Worm (Caenorhabditis elegans): ENCODE measurements around the gene F59B10.6.
A peak's percentile ranks its signal among the peaks of the same experiment; 100 is the strongest.

F59B10.6 gene

DNA sequence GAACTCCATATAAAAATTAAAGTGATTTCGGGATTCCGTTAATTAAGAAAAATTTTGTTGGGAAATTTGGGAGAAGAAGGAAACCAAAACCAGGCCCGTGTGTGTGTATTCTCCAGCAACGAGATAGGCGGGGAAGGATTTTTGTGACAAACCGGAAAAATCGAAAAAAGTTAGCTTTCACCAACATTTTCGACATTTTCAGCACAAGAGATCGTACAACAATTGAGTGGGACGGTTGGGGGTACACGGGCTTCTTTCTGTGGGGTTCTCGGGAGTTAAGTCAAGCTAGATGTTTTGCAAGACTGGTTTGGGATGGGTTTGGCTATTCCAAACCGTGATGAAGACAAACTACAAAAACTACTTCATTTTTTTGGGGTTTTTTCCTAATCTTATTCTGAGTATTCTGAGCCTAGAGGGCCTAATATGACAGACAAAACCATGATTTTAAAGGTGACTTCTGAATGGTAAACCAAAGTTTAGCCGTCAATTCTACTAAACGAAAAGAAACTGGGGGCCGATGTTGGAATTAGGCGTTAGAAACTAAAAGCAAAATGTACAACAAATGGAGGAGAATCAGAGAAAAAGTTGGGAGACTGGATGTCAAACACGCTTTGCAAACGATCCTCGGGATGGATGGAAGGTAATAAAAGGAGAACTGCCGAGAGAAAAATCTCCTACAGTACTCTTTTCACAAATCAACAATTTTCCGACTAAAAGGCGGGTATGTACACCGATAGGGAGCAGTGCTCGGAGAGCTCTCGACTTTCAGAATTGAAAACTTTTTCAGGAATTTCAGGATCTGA, 18.6 kb upstream of the F59B10.6 start (continued):
- TF ChIP-seq ZK337.2 (GFP tag; IDR thresholded peaks at IDR 0.05) (peak; percentile 55; the same call in 1 of the 2 replicates), unc-62 (GFP tag; optimal IDR thresholded peaks at IDR 0.05 in 1 of 2) (peak in 1 of 2 experiments; percentile 72), unc-62 (tag; optimal IDR thresholded peaks at IDR 0.05) (no peak), madf-5 (GFP tag; IDR thresholded peaks at IDR 0.05) (peak; percentile 3 to 47; a peak in 2 of 4 replicates), lsy-2 (tag; optimal IDR thresholded peaks at IDR 0.05) (peak in 1 of 2 experiments; percentile 29), daf-16 (GFP tag; optimal IDR thresholded peaks at IDR 0.05) (no peak), daf-16 (tag; optimal IDR thresholded peaks at IDR 0.05) (peak; percentile 17), Y48G9A.11 (GFP tag; IDR thresholded peaks at IDR 0.05) (peak; percentile 22; the same call in 1 of the 2 replicates), nhr-41 (GFP tag; IDR thresholded peaks at IDR 0.05) (peak; percentile 50), nhr-48 (tag; optimal IDR thresholded peaks at IDR 0.05) (peak; percentile 7), Y105C5A.15 (GFP tag; IDR thresholded peaks at IDR 0.05) (peak; percentile 14; the same call in 1 of the 2 replicates), madf-9 (GFP tag; conservative IDR thresholded peaks at IDR 0.05) (peak; percentile 4; the same call in 1 of the 2 replicates), T20F7.1 (GFP tag; optimal IDR thresholded peaks at IDR 0.05) (no peak), sdz-12 (GFP tag; optimal IDR thresholded peaks at IDR 0.05) (peak; percentile 38), saeg-2 (GFP tag; IDR thresholded peaks at IDR 0.05) (peak; percentile 42; the same call in 1 of the 2 replicates), ama-1 (optimal IDR thresholded peaks at IDR 0.05) (peak; percentile 90), ceh-62 (tag; optimal IDR thresholded peaks at IDR 0.05) (no peak), mdt-29 (GFP tag; IDR thresholded peaks at IDR 0.05) (peak; percentile 21; the same call in 1 of the 2 replicates), daf-19 (GFP tag; conservative IDR thresholded peaks at IDR 0.05) (peak; percentile 70; the same call in 1 of the 2 replicates), arid-1 (GFP tag; conservative IDR thresholded peaks at IDR 0.05) (peak; percentile 66; the same call in 1 of the 2 replicates), dmd-9 (GFP tag; IDR thresholded peaks at IDR 0.05) (peak; percentile 2; the same call in 1 of the 2 replicates), dmd-8 (GFP tag; IDR thresholded peaks at IDR 0.05) (0 out of 2 replicates have a peak, but pooled peaks have one; percentile 61)

DNA sequence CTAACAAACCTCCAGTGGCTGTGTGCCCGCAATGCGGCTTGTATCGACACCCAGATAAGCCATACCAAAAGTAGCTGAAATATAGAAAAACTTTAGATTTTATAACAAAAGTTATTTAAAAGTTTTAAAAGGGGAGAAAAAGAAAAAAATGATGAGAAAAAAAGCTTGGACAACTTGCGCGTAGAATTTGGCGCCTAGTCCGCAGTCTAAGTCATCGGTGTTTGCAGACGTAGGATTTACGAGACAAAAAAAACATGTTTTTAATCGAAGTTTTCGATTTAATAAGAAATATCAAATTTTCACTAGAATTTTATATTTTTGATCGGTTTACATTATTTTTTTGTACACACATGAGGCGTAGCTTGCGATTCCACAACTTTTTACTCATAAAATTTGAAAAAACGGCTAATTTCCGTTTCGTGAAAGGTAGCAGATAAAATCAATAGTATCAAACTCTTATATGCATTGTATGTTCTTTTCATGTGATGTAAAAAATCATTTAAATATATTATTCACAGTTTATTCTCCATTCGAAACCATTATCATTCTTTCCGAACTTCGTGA, 17.7 kb upstream of the F59B10.6 start, which contains the start of gene pro-1:
Gene pro-1 (minus strand): TSS at position 74 of the 564 bp plus-strand sequence.
- TF ChIP-seq arid-1 (GFP tag; conservative IDR thresholded peaks at IDR 0.05) (peak; percentile 92), dve-1 (tag; optimal IDR thresholded peaks at IDR 0.05; ENCODE audit: insufficient read depth) (peak; percentile 90), nhr-25 (tag; optimal IDR thresholded peaks at IDR 0.05; ENCODE audit: borderline replicate concordance, insufficient read depth) (peak; percentile 62), hlh-11 (tag; optimal IDR thresholded peaks at IDR 0.05) (peak; percentile 76), ctbp-1 (GFP tag; IDR thresholded peaks at IDR 0.05) (peak; percentile 96), daf-19 (GFP tag; conservative IDR thresholded peaks at IDR 0.05) (peak; percentile 78), nhr-48 (tag; optimal IDR thresholded peaks at IDR 0.05) (peak; percentile 22), ceh-20 (GFP tag; IDR thresholded peaks at IDR 0.05) (peak; percentile 92), dmd-6 (GFP tag; IDR thresholded peaks at IDR 0.05) (peak; percentile 54), Y5F2A.4 (GFP tag; optimal IDR thresholded peaks at IDR 0.05) (no peak), hmg-1.1 (GFP tag; IDR thresholded peaks at IDR 0.05) (peak; percentile 80), unc-39 (tag; optimal IDR thresholded peaks at IDR 0.05) (no peak), nhr-6 (tag; optimal IDR thresholded peaks at IDR 0.05) (peak; percentile 76), Y75B8A.6 (GFP tag; IDR thresholded peaks at IDR 0.05) (peak; percentile 45; the same call in 1 of the 2 replicates), nhr-102 (tag; optimal IDR thresholded peaks at IDR 0.05) (peak; percentile 85), F26F4.8 (GFP tag; conservative IDR thresholded peaks at IDR 0.05) (no peak), F37D6.2 (tag; optimal IDR thresholded peaks at IDR 0.05) (peak; percentile 66), cey-2 (tag; optimal IDR thresholded peaks at IDR 0.05; ENCODE audit: borderline replicate concordance, insufficient read depth) (no peak), F49E8.2 (tag; optimal IDR thresholded peaks at IDR 0.05; ENCODE audit: borderline replicate concordance) (no peak), fkh-10 (GFP tag; optimal IDR thresholded peaks at IDR 0.05) (no peak), nhr-10 (tag; optimal IDR thresholded peaks at IDR 0.05) (no peak), ceh-44 (GFP tag; IDR thresholded peaks at IDR 0.05) (no peak), lin-1 (GFP tag; IDR thresholded peaks at IDR 0.05) (peak; percentile 72), zfp-2 (tag; optimal IDR thresholded peaks at IDR 0.05) (no peak), daf-12 (tag; optimal IDR thresholded peaks at IDR 0.05) (no peak), daf-16 (GFP tag; optimal IDR thresholded peaks at IDR 0.05) (peak in 1 of 2 experiments; percentile 37), daf-16 (tag; optimal IDR thresholded peaks at IDR 0.05) (peak; percentile 87), sdz-12 (GFP tag; optimal IDR thresholded peaks at IDR 0.05) (peak; percentile 98), lin-15B (tag; optimal IDR thresholded peaks at IDR 0.05) (no peak), zip-11 (GFP tag; IDR thresholded peaks at IDR 0.05) (peak; percentile 35; the same call in 1 of the 2 replicates)

All from whole organism, L4 larva.